Worm (Caenorhabditis elegans) whole organism, late embryonic: ENCODE results near the gene clec-161.
A peak's percentile ranks its signal among the peaks of the same experiment; 100 is the strongest.

Source experiments
- ceh-2 ChIP-seq: sonication (generic microtip); optimal IDR thresholded peaks from 2 replicates; lab custom pipeline; 2016; ENCODE audit warnings: missing genotype, missing genetic modification characterization, missing compliant biosample characterization
- pax-1 ChIP-seq: fragments of 150-350 bp; optimal IDR thresholded peaks from 2 replicates; lab custom pipeline; 2014; ENCODE audit warnings: missing biosample characterization, missing genetic modification characterization

DNA sequence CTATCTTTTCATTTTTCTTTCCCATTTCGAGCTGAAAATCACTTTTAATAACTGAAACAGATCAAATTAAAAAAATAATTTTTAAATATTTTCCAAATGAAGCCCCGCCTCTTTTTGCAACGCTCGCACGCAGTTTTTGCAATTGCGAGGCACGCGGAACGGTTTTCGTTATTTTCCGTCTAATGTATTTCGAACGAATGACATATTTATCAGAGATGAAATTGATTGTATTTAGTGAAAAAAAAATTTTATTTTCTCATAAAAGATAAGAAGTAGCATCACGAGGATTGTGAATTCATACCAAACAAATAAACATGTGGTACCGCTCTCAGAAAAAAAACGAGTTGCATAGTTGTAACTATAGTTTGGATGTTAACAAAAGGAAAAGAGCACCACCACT lies 21.3 kb upstream of the clec-161 start, which contains the start of gene rpac-19:
- TF ChIP-seq ceh-2 (peak; percentile 67), pax-1 (tag; lab: Kevin White, UChicago) (no peak)
